Fruit fly (Drosophila melanogaster) S2 (cell line): ENCODE measurements around the gene CG43689.

Source experiments
- CG8478 ChIP-seq: fragments of >200 bp; optimal IDR thresholded peaks from 2 replicates; lab custom pipeline; 2018
- CTCF ChIP-seq, 2 experiments: fragments of >200 bp; optimal IDR thresholded peaks; 2 replicates each; lab custom pipeline; 2018

DNA sequence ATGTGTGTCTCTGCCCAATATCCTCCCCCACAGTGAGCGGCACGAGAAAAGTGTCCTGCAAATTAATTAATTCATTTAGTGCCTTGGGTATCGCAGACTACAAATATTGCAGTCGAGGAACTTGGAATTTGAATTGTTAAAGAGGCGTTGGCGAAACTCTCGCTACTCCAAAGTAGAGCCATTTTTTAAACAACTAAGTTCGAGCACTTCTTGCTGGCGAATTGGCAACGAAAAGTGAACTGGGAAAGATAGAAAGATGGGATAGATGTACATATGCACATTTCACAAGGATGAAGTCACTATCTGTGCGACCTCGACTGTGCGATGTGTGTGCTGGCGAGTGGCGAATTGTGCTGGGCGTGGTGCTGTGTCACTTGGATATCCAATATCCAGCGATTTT lies 31.2 kb downstream of the CG43689 start:
- no peak for TF ChIP-seq CTCF (optimal IDR thresholded peaks at IDR 0.05; lab: Kevin White, UChicago)
- TF ChIP-seq CG8478, result no peak
